Worm (Caenorhabditis elegans) whole organism, L2 larva: Measurements from ENCODE around the gene K11H3.2.

ENCODE experiments used
- C34F6.9 ChIP-seq: fragments of 150-350 bp; optimal IDR thresholded peaks from 2 replicates; lab custom pipeline; 2014; ENCODE audit warnings: missing biosample characterization, missing genetic modification characterization
- F13H6.1 ChIP-seq: sonication (generic microtip); optimal IDR thresholded peaks from 2 replicates; lab custom pipeline; 2016; ENCODE audit warnings: missing genetic modification characterization, missing compliant biosample characterization
- R02D3.7 ChIP-seq: fragments of 150-350 bp; optimal IDR thresholded peaks from 2 replicates; lab custom pipeline; 2014; ENCODE audit warnings: missing biosample characterization, missing genetic modification characterization
- Y55F3AM.14 ChIP-seq: fragments of 200-800 bp; sonication (Bioruptor generic); optimal IDR thresholded peaks from 2 replicates; lab custom pipeline; 2018; ENCODE audit warnings: mild to moderate bottlenecking, missing genetic modification characterization, missing compliant biosample characterization
- ZK546.5 ChIP-seq: sonication (generic microtip); optimal IDR thresholded peaks from 2 replicates; lab custom pipeline; 2017; ENCODE audit warnings: missing biosample characterization, missing genetic modification characterization
- alr-1 ChIP-seq: fragments of 150-350 bp; optimal IDR thresholded peaks from 2 replicates; lab custom pipeline; 2014; ENCODE audit warnings: missing biosample characterization, missing genetic modification characterization
- ceh-82 ChIP-seq: fragments of 150-350 bp; optimal IDR thresholded peaks from 2 replicates; lab custom pipeline; 2014; ENCODE audit warnings: missing biosample characterization, missing genetic modification characterization
- crh-2 ChIP-seq: sonication (generic microtip); optimal IDR thresholded peaks from 2 replicates; lab custom pipeline; 2017; ENCODE audit warnings: missing biosample characterization, missing genetic modification characterization
- egl-27 ChIP-seq: sonication (generic microtip); optimal IDR thresholded peaks from 3 replicates; lab custom pipeline; 2017; ENCODE audit warnings: missing biosample characterization, missing genetic modification reagents, missing genetic modification characterization
- elt-3 ChIP-seq: sonication (generic microtip); optimal IDR thresholded peaks from 2 replicates; lab custom pipeline; 2017; ENCODE audit warnings: missing biosample characterization, missing genetic modification characterization
- fos-1 ChIP-seq: fragments of 150-350 bp; optimal IDR thresholded peaks from 2 replicates; lab custom pipeline; 2014; ENCODE audit warnings: missing biosample characterization, missing genetic modification characterization
- gmeb-1 ChIP-seq: fragments of 150-350 bp; optimal IDR thresholded peaks from 2 replicates; lab custom pipeline; 2014; ENCODE audit warnings: missing biosample characterization, missing genetic modification characterization
- lin-11 ChIP-seq: fragments of 150-350 bp; sonication (generic microtip); optimal IDR thresholded peaks from 2 replicates; lab custom pipeline; 2014; ENCODE audit warnings: missing biosample characterization, missing genetic modification characterization, inconsistent platforms, mixed read lengths
- lin-13 ChIP-seq: fragments of 150-350 bp; optimal IDR thresholded peaks from 2 replicates; lab custom pipeline; 2014; ENCODE audit warnings: missing biosample characterization, missing genetic modification reagents, missing genetic modification characterization
- lsy-2 ChIP-seq, 2 experiments: fragments of 150-350 bp in 1 of 2; sonication (generic microtip) in 1 of 2; optimal IDR thresholded peaks; 2 replicates each; lab custom pipeline; 2014 to 2017; ENCODE audit warnings: missing biosample characterization in 2 of 2, missing genetic modification characterization in 2 of 2
- mab-5 ChIP-seq: fragments of 150-350 bp; optimal IDR thresholded peaks from 2 replicates; lab custom pipeline; 2014; ENCODE audit warnings: missing biosample characterization, missing genetic modification characterization
- mbf-1 ChIP-seq: sonication (generic microtip); optimal IDR thresholded peaks from 2 replicates; lab custom pipeline; 2017; ENCODE audit warnings: missing biosample characterization, missing genetic modification characterization
- nhr-11 ChIP-seq: fragments of 150-350 bp; optimal IDR thresholded peaks from 2 replicates; lab custom pipeline; 2014; ENCODE audit warnings: missing biosample characterization, missing genetic modification characterization
- nhr-129 ChIP-seq: fragments of 150-350 bp; optimal IDR thresholded peaks from 2 replicates; lab custom pipeline; 2014; ENCODE audit warnings: missing biosample characterization, missing genetic modification characterization
- nhr-21 ChIP-seq: fragments of 150-350 bp; optimal IDR thresholded peaks from 2 replicates; lab custom pipeline; 2014; ENCODE audit warnings: missing biosample characterization, missing genetic modification characterization
- nhr-23 ChIP-seq: fragments of 150-350 bp; optimal IDR thresholded peaks from 2 replicates; lab custom pipeline; 2014; ENCODE audit warnings: missing biosample characterization, missing genetic modification reagents, missing genetic modification characterization
- nhr-237 ChIP-seq: fragments of 150-350 bp; optimal IDR thresholded peaks from 2 replicates; lab custom pipeline; 2014; ENCODE audit warnings: missing biosample characterization, missing genetic modification characterization
- nhr-25 ChIP-seq: fragments of 150-350 bp; sonication (generic microtip); optimal IDR thresholded peaks from 3 replicates; lab custom pipeline; 2014; ENCODE audit warnings: missing biosample characterization, missing genetic modification characterization
- nhr-6 ChIP-seq: fragments of 150-350 bp; optimal IDR thresholded peaks from 2 replicates; lab custom pipeline; 2014; ENCODE audit warnings: missing biosample characterization, missing genetic modification characterization
- sem-4 ChIP-seq: fragments of 150-350 bp; optimal IDR thresholded peaks from 2 replicates; lab custom pipeline; 2014; ENCODE audit warnings: missing biosample characterization, missing genetic modification reagents, missing genetic modification characterization
- skn-1 ChIP-seq: sonication (generic microtip); optimal IDR thresholded peaks from 2 replicates; lab custom pipeline; 2017; ENCODE audit warnings: missing biosample characterization, missing genetic modification characterization
- sma-3 ChIP-seq: sonication (generic microtip); optimal IDR thresholded peaks from 2 replicates; lab custom pipeline; 2016; ENCODE audit warnings: missing genetic modification reagents, missing genetic modification characterization, missing compliant biosample characterization
- snpc-4 ChIP-seq: fragments of 150-350 bp; optimal IDR thresholded peaks from 2 replicates; lab custom pipeline; 2014; ENCODE audit warnings: missing biosample characterization, missing genetic modification characterization
- unc-39 ChIP-seq: fragments of 150-350 bp; optimal IDR thresholded peaks from 2 replicates; lab custom pipeline; 2014; ENCODE audit warnings: missing biosample characterization, missing genetic modification characterization
- unc-55 ChIP-seq: fragments of 150-350 bp; sonication (generic microtip); optimal IDR thresholded peaks from 3 replicates; lab custom pipeline; 2014; ENCODE audit warnings: missing biosample characterization, missing genetic modification reagents, missing genetic modification characterization
- unc-62 ChIP-seq: fragments of 150-350 bp; optimal IDR thresholded peaks from 2 replicates; lab custom pipeline; 2014; ENCODE audit warnings: missing biosample characterization, missing genetic modification reagents, missing genetic modification characterization
- ztf-1 ChIP-seq: fragments of 200-800 bp; sonication (Bioruptor generic); conservative IDR thresholded peaks from 2 replicates; pipeline ENCODE4 v1.3.6; 2022; ENCODE audit warnings: missing genetic modification characterization, missing compliant biosample characterization
- ztf-11 ChIP-seq: sonication (generic microtip); optimal IDR thresholded peaks from 2 replicates; lab custom pipeline; 2017; ENCODE audit warnings: missing biosample characterization, missing genetic modification characterization
- ztf-4 ChIP-seq: fragments of 150-350 bp; optimal IDR thresholded peaks from 2 replicates; lab custom pipeline; 2014; ENCODE audit warnings: missing biosample characterization, missing genetic modification characterization

K11H3.2 gene

DNA sequence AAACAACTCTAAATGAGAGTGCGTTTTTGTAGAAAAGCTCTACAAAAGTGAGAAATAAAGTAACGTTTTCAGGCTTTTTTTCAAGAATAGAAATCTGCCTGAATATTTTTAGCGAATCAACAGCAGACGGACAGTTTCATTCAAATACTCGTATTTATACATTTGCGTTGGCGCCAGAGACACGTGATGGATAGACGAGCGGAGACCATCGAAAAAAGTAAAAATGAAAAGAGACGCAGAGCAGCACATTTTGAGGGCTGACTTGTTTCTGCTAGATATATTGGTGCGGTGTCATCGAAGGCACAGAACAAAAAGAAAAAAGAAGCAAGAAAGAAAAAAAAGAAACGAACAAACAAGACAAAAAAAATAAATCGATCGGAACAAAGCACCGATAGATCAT, 20.2 kb upstream of the K11H3.2 start (continued):
- TF ChIP-seq fos-1 (tag; lab: Kevin White, UChicago), result peak; percentile 3
- no peak for TF ChIP-seq nhr-6
- no peak for TF ChIP-seq nhr-23 (tag; lab: Kevin White, UChicago)
- no peak for TF ChIP-seq ztf-11 (tag; lab: Kevin White, UChicago)
- TF ChIP-seq ceh-82 (tag; lab: Kevin White, UChicago), result no peak
- TF ChIP-seq mab-5 (tag; lab: Kevin White, UChicago), result peak; percentile 32
- TF ChIP-seq egl-27 (tag; lab: Kevin White, UChicago), result no peak
- TF ChIP-seq C34F6.9 (tag; lab: Kevin White, UChicago), result peak; percentile 71
- TF ChIP-seq sem-4 (tag; lab: Kevin White, UChicago), result peak; percentile 6
- TF ChIP-seq nhr-21 (tag; lab: Kevin White, UChicago), result no peak
- TF ChIP-seq mbf-1 (tag; lab: Kevin White, UChicago), result no peak
- no peak for TF ChIP-seq alr-1 (tag; lab: Kevin White, UChicago)

DNA sequence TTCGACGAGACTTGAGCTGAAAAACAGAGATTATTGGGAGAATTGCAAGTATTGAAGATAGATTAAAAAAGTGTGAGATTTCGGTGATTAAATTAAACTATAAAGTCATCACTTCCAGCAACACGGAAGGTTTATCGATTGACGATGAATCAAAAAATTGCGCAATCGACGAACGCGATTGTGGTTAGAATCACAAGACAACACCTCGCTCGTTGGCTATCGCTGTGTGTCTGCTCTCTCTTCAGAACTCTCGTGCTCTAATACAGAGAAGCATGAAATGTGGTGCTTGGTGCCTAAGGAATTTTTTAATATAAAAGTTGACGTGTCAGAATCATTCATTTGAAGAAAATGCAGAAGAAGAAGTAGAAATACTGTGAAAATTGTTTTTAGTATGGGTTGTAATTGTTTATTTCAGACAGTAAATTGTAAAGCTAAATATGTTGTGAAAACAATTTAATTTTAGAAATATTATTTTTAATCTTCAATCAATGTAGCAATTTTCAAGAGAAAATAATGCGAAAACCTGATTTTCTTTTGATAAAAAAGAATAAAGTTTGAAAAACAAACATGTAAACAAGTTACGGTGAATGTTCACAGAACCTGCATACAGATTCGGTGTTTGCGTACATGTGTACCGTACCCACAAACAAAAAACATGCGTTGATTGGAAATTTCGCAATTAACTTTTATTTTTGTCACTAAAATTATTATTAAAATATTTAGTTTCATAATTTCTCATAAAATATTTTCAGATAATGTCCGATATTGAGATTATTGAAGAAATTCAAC, 18.8 kb upstream of the K11H3.2 start, which contains the start of the genes ZK632.10 and ZK632.11:
ZK632.10 (minus strand) TSS at position 560 of the 789 bp plus-strand sequence.
ZK632.11 (plus strand) TSS at position 753 of the 789 bp plus-strand sequence.
- TF ChIP-seq crh-2 (tag; lab: Kevin White, UChicago), result peak; percentile 30
- TF ChIP-seq egl-27 (tag; lab: Kevin White, UChicago), result peak; percentile 7
- TF ChIP-seq unc-55 (GFP tag; lab: Kevin White, UChicago), result peak; percentile 93
- peak; percentile 16 for TF ChIP-seq ztf-4 (tag; lab: Kevin White, UChicago)
- TF ChIP-seq nhr-6, result no peak
- TF ChIP-seq snpc-4, result no peak
- peak; percentile 81 for TF ChIP-seq C34F6.9 (tag; lab: Kevin White, UChicago)
- TF ChIP-seq fos-1 (tag; lab: Kevin White, UChicago), result peak; percentile 33
- TF ChIP-seq nhr-25 (tag; lab: Kevin White, UChicago), result peak; percentile 9
- TF ChIP-seq mab-5 (tag; lab: Kevin White, UChicago), result no peak
- TF ChIP-seq sma-3 (GFP tag; lab: Kevin White, UChicago), result peak; percentile 36
- peak; percentile 25 for TF ChIP-seq gmeb-1 (tag; lab: Kevin White, UChicago)
- no peak for TF ChIP-seq ZK546.5 (tag; lab: Kevin White, UChicago)
- TF ChIP-seq lsy-2 (tag; optimal IDR thresholded peaks at IDR 0.05; lab: Kevin White, UChicago), result peak; percentile 86 to 99
- peak; percentile 61 for TF ChIP-seq lin-13 (GFP tag; lab: Kevin White, UChicago)
- no peak for TF ChIP-seq lin-11 (tag; lab: Kevin White, UChicago)
- TF ChIP-seq nhr-129 (tag; lab: Kevin White, UChicago), result peak; percentile 44

DNA sequence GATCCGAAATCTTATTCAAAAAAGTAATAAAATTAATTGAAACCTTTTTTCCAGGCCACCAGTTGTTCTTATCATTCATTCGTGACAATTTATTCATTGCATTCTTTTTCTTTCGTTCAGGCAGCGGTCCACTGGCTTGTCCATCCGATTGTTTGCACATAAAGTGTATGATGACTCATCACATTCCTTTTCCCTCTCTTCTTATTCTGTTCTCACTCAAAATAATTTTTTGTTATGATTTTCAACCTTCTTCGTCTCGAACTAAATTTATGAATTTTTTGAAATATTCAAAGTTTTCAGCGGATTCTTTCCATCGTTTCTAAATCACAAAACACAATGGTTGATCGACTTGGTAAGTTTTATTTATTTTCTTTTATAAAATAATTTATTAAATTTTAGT, 15.7 kb upstream of the K11H3.2 start, which contains the start of gene ZK632.12:
ZK632.12 (plus strand) TSS at position 301 of the 400 bp plus-strand sequence.
- TF ChIP-seq unc-39 (tag; lab: Kevin White, UChicago) (no peak), Y55F3AM.14 (GFP tag; lab: Kevin White, UChicago) (no peak), nhr-237 (tag; lab: Kevin White, UChicago) (no peak)

DNA sequence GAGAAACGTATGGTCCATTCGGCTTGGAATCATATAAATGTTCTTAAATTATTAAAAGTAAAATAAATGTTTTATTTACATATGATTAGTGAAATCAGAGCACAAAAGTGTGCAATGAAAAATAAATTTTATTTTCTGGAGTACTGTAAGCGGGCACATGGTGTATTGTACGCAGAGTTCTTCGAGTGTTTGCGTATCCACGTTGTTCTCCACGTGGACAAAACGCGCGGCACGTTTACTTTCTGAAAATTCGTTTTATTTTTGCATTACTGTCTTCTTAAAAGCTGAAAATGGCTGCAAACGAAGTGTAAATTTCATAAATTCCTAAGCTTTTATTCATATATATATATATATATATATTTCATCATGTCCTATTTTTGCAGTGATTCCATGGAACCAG, 13.6 kb upstream of the K11H3.2 start:
- TF ChIP-seq R02D3.7 (no peak), snpc-4 (no peak), elt-3 (tag; lab: Kevin White, UChicago) (no peak), fos-1 (tag; lab: Kevin White, UChicago) (no peak), nhr-25 (tag; lab: Kevin White, UChicago) (no peak)

DNA sequence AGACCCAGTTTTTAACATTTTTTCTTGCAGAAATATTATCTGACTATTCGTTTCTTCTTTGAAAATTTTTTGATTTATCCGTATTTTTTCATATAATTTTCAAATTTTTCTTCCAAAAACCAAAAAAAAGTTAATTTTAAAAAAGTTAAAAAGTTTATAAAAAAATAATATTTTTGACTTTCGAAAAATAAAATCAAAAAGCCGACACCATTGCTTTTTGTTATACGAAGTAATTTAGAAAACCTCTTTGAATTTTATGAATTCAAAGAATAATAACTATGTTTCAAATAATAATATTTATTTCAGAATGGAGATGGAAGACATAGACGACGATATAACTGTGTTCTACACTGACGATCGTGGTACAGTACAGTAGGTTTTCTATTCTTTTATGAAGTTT, 11.3 kb upstream of the K11H3.2 start, which contains the start of gene K11H3.8:
K11H3.8 (plus strand) TSS at position 301 of the 400 bp plus-strand sequence.
- TF ChIP-seq unc-62 (GFP tag; lab: Kevin White, UChicago), result no peak
- no peak for TF ChIP-seq ztf-11 (tag; lab: Kevin White, UChicago)
- no peak for TF ChIP-seq alr-1 (tag; lab: Kevin White, UChicago)
- TF ChIP-seq lsy-2 (tag; optimal IDR thresholded peaks at IDR 0.05; lab: Kevin White, UChicago), result no peak
- TF ChIP-seq ztf-1, result no peak
- no peak for TF ChIP-seq skn-1 (tag; lab: Kevin White, UChicago)
- TF ChIP-seq sem-4 (tag; lab: Kevin White, UChicago), result no peak
- no peak for TF ChIP-seq crh-2 (tag; lab: Kevin White, UChicago)
- no peak for TF ChIP-seq elt-3 (tag; lab: Kevin White, UChicago)
- no peak for TF ChIP-seq F13H6.1 (tag; lab: Kevin White, UChicago)
- TF ChIP-seq nhr-11 (tag; lab: Kevin White, UChicago), result no peak
- TF ChIP-seq, all 48 proteins: peak for 0
